Worm (Caenorhabditis elegans) whole organism, midembryonic: Measurements from ENCODE around the gene maph-9.

Experiments used
- T22C8.4 ChIP-seq: fragments of 200-800 bp; sonication (Bioruptor generic); IDR thresholded peaks from 2 replicates; pipeline ENCODE4 v1.3.6; 2022; ENCODE audit warnings: missing genetic modification characterization, missing compliant biosample characterization
- cog-1 ChIP-seq: sonication (generic microtip); optimal IDR thresholded peaks from 2 replicates; lab custom pipeline; 2016; ENCODE audit warnings: missing genetic modification characterization, missing compliant biosample characterization
- flt-1 ChIP-seq: fragments of 200-800 bp; sonication (Bioruptor generic); IDR thresholded peaks from 2 replicates; pipeline ENCODE4 v1.3.6; 2022; ENCODE audit warnings: missing genetic modification characterization, missing compliant biosample characterization
- klf-2 ChIP-seq: fragments of 200-800 bp; sonication (Bioruptor generic); conservative IDR thresholded peaks from 2 replicates; pipeline ENCODE4 v1.3.6; 2022; ENCODE audit warnings: missing genetic modification reagents, missing genetic modification characterization, missing compliant biosample characterization
- med-1 ChIP-seq: sonication (generic microtip); optimal IDR thresholded peaks from 2 replicates; lab custom pipeline; 2017; ENCODE audit warnings: missing genetic modification characterization, mild to moderate bottlenecking, missing compliant biosample characterization, antibody characterized with exemption, missing genetic modification reagents; ENCODE audit not compliant: insufficient read depth
- ref-1 ChIP-seq: fragments of 200-800 bp; sonication (Bioruptor generic); conservative IDR thresholded peaks from 2 replicates; pipeline ENCODE4 v1.3.6; 2022; ENCODE audit warnings: missing genetic modification reagents, missing genetic modification characterization, missing compliant biosample characterization
- tab-1 ChIP-seq: fragments of 200-800 bp; sonication (Bioruptor generic); IDR thresholded peaks from 2 replicates; pipeline ENCODE4 v1.3.6; 2022; ENCODE audit warnings: missing genetic modification characterization, missing compliant biosample characterization
- ztf-23 ChIP-seq: fragments of 200-800 bp; sonication (Bioruptor generic); IDR thresholded peaks from 2 replicates; pipeline ENCODE4 v1.3.6; 2022; ENCODE audit warnings: missing genetic modification reagents, missing genetic modification characterization, missing compliant biosample characterization
- ztf-29 ChIP-seq: fragments of 200-800 bp; sonication (Bioruptor generic); IDR thresholded peaks from 2 replicates; pipeline ENCODE4 v1.3.6; 2022; ENCODE audit warnings: missing genetic modification reagents, missing genetic modification characterization, missing compliant biosample characterization

Gene maph-9

ce11 chrIV:7144670-7145257 lies 11.7 kb upstream of the maph-9 start, which contains the start of gene hecd-1:
hecd-1 (minus strand) TSS chrIV:7144720.
- TF ChIP-seq tab-1 (GFP tag; lab: Robert Waterston, UW) (no peak), ref-1 (GFP tag; lab: Robert Waterston, UW) (no peak), ztf-23 (GFP tag; lab: Robert Waterston, UW) (no peak), klf-2 (GFP tag; lab: Robert Waterston, UW) (no peak), med-1 (no peak), ztf-29 (GFP tag; lab: Robert Waterston, UW) (no peak), flt-1 (no peak), T22C8.4 (GFP tag; lab: Robert Waterston, UW) (no peak), cog-1 (tag; lab: Kevin White, UChicago) (no peak)

ce11 chrIV:7147722-7148121 lies 8.7 kb upstream of the maph-9 start:
- TF ChIP-seq flt-1, result no peak
- TF ChIP-seq klf-2 (GFP tag; lab: Robert Waterston, UW), result no peak
- TF ChIP-seq ztf-23 (GFP tag; lab: Robert Waterston, UW), result no peak
- TF ChIP-seq tab-1 (GFP tag; lab: Robert Waterston, UW), result no peak
- no peak for TF ChIP-seq ztf-29 (GFP tag; lab: Robert Waterston, UW)
- no peak for TF ChIP-seq cog-1 (tag; lab: Kevin White, UChicago)
- TF ChIP-seq med-1, result no peak
- no peak for TF ChIP-seq ref-1 (GFP tag; lab: Robert Waterston, UW)
- no peak for TF ChIP-seq T22C8.4 (GFP tag; lab: Robert Waterston, UW)

ce11 chrIV:7149020-7149601 lies 7.3 kb upstream of the maph-9 start, which contains the start of gene C34D4.4:
C34D4.4 (plus strand) TSS chrIV:7149361.
- TF ChIP-seq tab-1 (GFP tag; lab: Robert Waterston, UW), result no peak
- no peak for TF ChIP-seq ztf-29 (GFP tag; lab: Robert Waterston, UW)
- TF ChIP-seq flt-1, result no peak
- TF ChIP-seq med-1, result no peak
- no peak for TF ChIP-seq klf-2 (GFP tag; lab: Robert Waterston, UW)
- no peak for TF ChIP-seq T22C8.4 (GFP tag; lab: Robert Waterston, UW)
- TF ChIP-seq ref-1 (GFP tag; lab: Robert Waterston, UW), result no peak
- TF ChIP-seq cog-1 (tag; lab: Kevin White, UChicago), result no peak
- no peak for TF ChIP-seq ztf-23 (GFP tag; lab: Robert Waterston, UW)

ce11 chrIV:7152409-7152808 lies 4.0 kb upstream of the maph-9 start, which contains the start of gene col-113:
col-113 (minus strand) TSS chrIV:7152509.
- TF ChIP-seq tab-1 (GFP tag; lab: Robert Waterston, UW) (no peak), cog-1 (tag; lab: Kevin White, UChicago) (no peak), T22C8.4 (GFP tag; lab: Robert Waterston, UW) (no peak), ztf-23 (GFP tag; lab: Robert Waterston, UW) (no peak), klf-2 (GFP tag; lab: Robert Waterston, UW) (no peak), ref-1 (GFP tag; lab: Robert Waterston, UW) (no peak), flt-1 (no peak), med-1 (no peak), ztf-29 (GFP tag; lab: Robert Waterston, UW) (no peak)

ce11 chrIV:7153362-7153761 lies 3.1 kb upstream of the maph-9 start, which contains the start of gene C34D4.3:
C34D4.3 (plus strand) TSS chrIV:7153662.
- no peak for TF ChIP-seq ref-1 (GFP tag; lab: Robert Waterston, UW)
- no peak for TF ChIP-seq tab-1 (GFP tag; lab: Robert Waterston, UW)
- no peak for TF ChIP-seq ztf-23 (GFP tag; lab: Robert Waterston, UW)
- TF ChIP-seq ztf-29 (GFP tag; lab: Robert Waterston, UW), result no peak
- no peak for TF ChIP-seq T22C8.4 (GFP tag; lab: Robert Waterston, UW)
- no peak for TF ChIP-seq cog-1 (tag; lab: Kevin White, UChicago)
- TF ChIP-seq klf-2 (GFP tag; lab: Robert Waterston, UW), result no peak
- no peak for TF ChIP-seq med-1
- no peak for TF ChIP-seq flt-1

- TF ChIP-seq ref-1 (GFP tag; lab: Robert Waterston, UW) (no peak), ztf-29 (GFP tag; lab: Robert Waterston, UW) (no peak)
Measured at ce11 chrIV:7154356-7154755, 2.1 kb upstream of the maph-9 start, which contains the start of gene C34D4.2. C34D4.2 (plus strand) TSS chrIV:7154656.

- TF ChIP-seq tab-1 (GFP tag; lab: Robert Waterston, UW), result no peak
Measured at ce11 chrIV:7158161-7158560, 1.7 kb downstream of the maph-9 start.

ce11 chrIV:7159586-7159985 lies 3.2 kb downstream of the maph-9 start:
- TF ChIP-seq ztf-23 (GFP tag; lab: Robert Waterston, UW) (no peak), cog-1 (tag; lab: Kevin White, UChicago) (no peak), T22C8.4 (GFP tag; lab: Robert Waterston, UW) (no peak), ztf-29 (GFP tag; lab: Robert Waterston, UW) (no peak), ref-1 (GFP tag; lab: Robert Waterston, UW) (no peak), flt-1 (no peak), med-1 (no peak), tab-1 (GFP tag; lab: Robert Waterston, UW) (no peak), klf-2 (GFP tag; lab: Robert Waterston, UW) (no peak)

ce11 chrIV:7165723-7166122 lies 9.3 kb downstream of the maph-9 start, which contains the start of gene rpc-1:
rpc-1 (minus strand) TSS chrIV:7165748.
- TF ChIP-seq T22C8.4 (GFP tag; lab: Robert Waterston, UW), result no peak
- no peak for TF ChIP-seq ztf-29 (GFP tag; lab: Robert Waterston, UW)

- TF ChIP-seq T22C8.4 (GFP tag; lab: Robert Waterston, UW), result no peak
- TF ChIP-seq cog-1 (tag; lab: Kevin White, UChicago), result no peak
- TF ChIP-seq flt-1, result no peak
- TF ChIP-seq ztf-29 (GFP tag; lab: Robert Waterston, UW), result no peak
- no peak for TF ChIP-seq klf-2 (GFP tag; lab: Robert Waterston, UW)
- no peak for TF ChIP-seq ztf-23 (GFP tag; lab: Robert Waterston, UW)
- no peak for TF ChIP-seq med-1
Measured at ce11 chrIV:7166553-7166952, 10.1 kb downstream of the maph-9 start, which contains the start of gene C42D4.18. C42D4.18 (plus strand) TSS chrIV:7166783.
